Fruit fly (Drosophila melanogaster): ENCODE results near the gene CG42470.

dm6 chr2L:11793986-11794385 is 40.6 kb upstream of the CG42470 start, which contains the start of gene CG14937:
- no peak for TF ChIP-seq toe (GFP tag; optimal IDR thresholded peaks at IDR 0.05)
- TF ChIP-seq CG11617 (GFP tag; optimal IDR thresholded peaks at IDR 0.05): no peak
- TF ChIP-seq CG5204 (GFP tag; optimal IDR thresholded peaks at IDR 0.05): no peak
- no peak for TF ChIP-seq kay (GFP tag; ENCODE audit: borderline replicate concordance)
- TF ChIP-seq CG1620 (GFP tag; optimal IDR thresholded peaks at IDR 0.05): no peak
- TF ChIP-seq Crg-1 (GFP tag; optimal IDR thresholded peaks at IDR 0.05): no peak
- no peak for TF ChIP-seq Mnt (GFP tag; optimal IDR thresholded peaks at IDR 0.05)
- no peak for TF ChIP-seq ovo (GFP tag; optimal IDR thresholded peaks at IDR 0.05)
- no peak for TF ChIP-seq CG7045 (GFP tag; optimal IDR thresholded peaks at IDR 0.05)
- TF ChIP-seq pad (GFP tag; optimal IDR thresholded peaks at IDR 0.05): no peak
- TF ChIP-seq bab1 (GFP tag; optimal IDR thresholded peaks at IDR 0.05): no peak
- no peak for TF ChIP-seq cic (GFP tag; optimal IDR thresholded peaks at IDR 0.05)

All from whole organism, adult.